Fruit fly (Drosophila melanogaster) whole organism, embryonic: ENCODE data around the gene CG6607.
A peak's percentile ranks its signal among the peaks of the same experiment; 100 is the strongest.

Experiments
- BtbVII ChIP-seq: fragments of 200-800 bp; sonication (Bioruptor generic); optimal IDR thresholded peaks from 3 replicates; lab custom pipeline; 2017; ENCODE audit warnings: missing biosample characterization, mild to moderate bottlenecking, missing genetic modification characterization
- CG10267 ChIP-seq: fragments of 200-800 bp; sonication (Bioruptor generic); optimal IDR thresholded peaks from 2 replicates; lab custom pipeline; 2018; ENCODE audit warnings: missing biosample characterization, mild to moderate bottlenecking, missing genetic modification characterization, moderate library complexity
- CG12219 ChIP-seq: fragments of 200-800 bp; sonication (Bioruptor generic); optimal IDR thresholded peaks from 3 replicates; lab custom pipeline; 2018; ENCODE audit warnings: missing biosample characterization, mild to moderate bottlenecking, missing genetic modification characterization
- CG12769 ChIP-seq: fragments of 200-800 bp; sonication (Bioruptor generic); optimal IDR thresholded peaks from 2 replicates; lab custom pipeline; 2019; ENCODE audit warnings: missing biosample characterization, mild to moderate bottlenecking, missing genetic modification characterization, moderate library complexity
- CG13894 ChIP-seq: fragments of 200-800 bp; sonication (Bioruptor generic); optimal IDR thresholded peaks from 3 replicates; lab custom pipeline; 2018; ENCODE audit warnings: missing biosample characterization, mild to moderate bottlenecking, missing genetic modification characterization, moderate library complexity
- CG14441 ChIP-seq: fragments of 200-800 bp; sonication (Bioruptor generic); IDR thresholded peaks from 2 replicates; pipeline ENCODE4 v1.3.6; 2022; ENCODE audit warnings: missing biosample characterization, missing genetic modification characterization
- CG15601 ChIP-seq: fragments of 200-800 bp; sonication (Bioruptor generic); optimal IDR thresholded peaks from 3 replicates; lab custom pipeline; 2019; ENCODE audit warnings: missing biosample characterization, mild to moderate bottlenecking, missing genetic modification characterization, moderate library complexity
- CG15696 ChIP-seq: fragments of 200-800 bp; sonication (Bioruptor generic); optimal IDR thresholded peaks from 2 replicates; lab custom pipeline; 2019; ENCODE audit warnings: missing biosample characterization, mild to moderate bottlenecking, missing genetic modification characterization, moderate library complexity
- CG17568 ChIP-seq: fragments of 200-800 bp; sonication (Bioruptor generic); optimal IDR thresholded peaks from 2 replicates; lab custom pipeline; 2018; ENCODE audit warnings: missing biosample characterization, mild to moderate bottlenecking, missing genetic modification characterization, moderate library complexity
- CG2889 ChIP-seq: fragments of 200-800 bp; sonication (Bioruptor generic); IDR thresholded peaks from 3 replicates; pipeline ENCODE4 v1.3.6; 2022; ENCODE audit warnings: missing biosample characterization, missing genetic modification characterization
- CG30403 ChIP-seq: fragments of 200-800 bp; sonication (Bioruptor generic); optimal IDR thresholded peaks from 3 replicates; lab custom pipeline; 2016; ENCODE audit warnings: missing biosample characterization, missing genetic modification characterization
- CG4360 ChIP-seq: fragments of 200-800 bp; sonication (Bioruptor generic); IDR thresholded peaks from 2 replicates; pipeline ENCODE4 v1.3.6; 2022; ENCODE audit warnings: missing biosample characterization, missing genetic modification characterization
- CG4617 ChIP-seq: fragments of 200-800 bp; sonication (Bioruptor generic); optimal IDR thresholded peaks from 3 replicates; lab custom pipeline; 2016; ENCODE audit warnings: missing biosample characterization, missing genetic modification characterization, borderline replicate concordance
- CG7372 ChIP-seq: fragments of 200-800 bp; sonication (Bioruptor generic); IDR thresholded peaks from 2 replicates; pipeline ENCODE4 v1.3.6; 2022; ENCODE audit warnings: missing biosample characterization, missing genetic modification characterization
- CG9797 ChIP-seq: fragments of 200-800 bp; sonication (Bioruptor generic); optimal IDR thresholded peaks from 3 replicates; lab custom pipeline; 2018; ENCODE audit warnings: missing biosample characterization, mild to moderate bottlenecking, missing genetic modification characterization
- D ChIP-seq, 2 experiments: fragments of 200-800 bp in 1 of 2; fragments of >200 bp in 1 of 2; sonication (Bioruptor generic) in 1 of 2; optimal IDR thresholded peaks; 2 replicates in 1 of 2; 3 replicates in 1 of 2; lab custom pipeline; 2017; ENCODE audit warnings: mild to moderate bottlenecking in 1 of 2, missing biosample characterization in 1 of 2, missing genetic modification characterization in 1 of 2, missing genetic modification reagents in 1 of 2
- Deaf1 ChIP-seq: fragments of 200-800 bp; optimal IDR thresholded peaks from 3 replicates; lab custom pipeline; 2019; ENCODE audit warnings: missing biosample characterization, mild to moderate bottlenecking, missing genetic modification characterization, moderate library complexity
- Dip3 ChIP-seq: fragments of 200-800 bp; sonication (Bioruptor generic); optimal IDR thresholded peaks from 3 replicates; lab custom pipeline; 2016; ENCODE audit warnings: missing biosample characterization, missing genetic modification characterization
- E2f1 ChIP-seq: fragments of 200-800 bp; sonication (Bioruptor generic); IDR thresholded peaks from 2 replicates; pipeline ENCODE4 v1.3.6; 2022; ENCODE audit warnings: missing biosample characterization, missing genetic modification characterization
- Lhr ChIP-seq: fragments of 200-800 bp; sonication (Bioruptor generic); optimal IDR thresholded peaks from 3 replicates; lab custom pipeline; 2017; ENCODE audit warnings: mild to moderate bottlenecking, missing biosample characterization, missing genetic modification reagents, missing genetic modification characterization
- Lim3 ChIP-seq: fragments of 200-800 bp; sonication (Bioruptor generic); IDR thresholded peaks from 2 replicates; pipeline ENCODE4 v1.3.6; 2022; ENCODE audit warnings: missing biosample characterization, missing genetic modification characterization
- Lpt ChIP-seq: fragments of >200 bp; optimal IDR thresholded peaks from 2 replicates; lab custom pipeline; 2018; ENCODE audit warnings: missing biosample characterization, missing genetic modification characterization
- Mad ChIP-seq: fragments of 200-800 bp; sonication (Bioruptor generic); optimal IDR thresholded peaks from 2 replicates; lab custom pipeline; 2016; ENCODE audit warnings: missing biosample characterization, missing genetic modification characterization
- Med ChIP-seq: fragments of 200-800 bp; sonication (Bioruptor generic); peaks from one replicate; lab custom pipeline; 2016; ENCODE audit warnings: missing biosample characterization, missing genetic modification characterization, mild to moderate bottlenecking, inconsistent platforms, moderate library complexity
- NFAT ChIP-seq: fragments of 200-800 bp; sonication (Bioruptor generic); IDR thresholded peaks from 2 replicates; pipeline ENCODE4 v1.3.6; 2022; ENCODE audit warnings: missing biosample characterization, missing genetic modification characterization
- Oli ChIP-seq: fragments of 200-800 bp; sonication (Bioruptor generic); optimal IDR thresholded peaks from 2 replicates; lab custom pipeline; 2018; ENCODE audit warnings: missing biosample characterization, mild to moderate bottlenecking, missing genetic modification characterization, moderate library complexity
- Pdp1 ChIP-seq, 2 experiments: fragments of 200-800 bp; sonication (Bioruptor generic); optimal IDR thresholded peaks; 3 replicates each; lab custom pipeline; 2016; ENCODE audit warnings: missing biosample characterization in 2 of 2, missing genetic modification characterization in 2 of 2, mild to moderate bottlenecking in 1 of 2, moderate library complexity in 1 of 2
- Stat92E ChIP-seq, 3 experiments: fragments of >200 bp in 2 of 3; fragments of 200-800 bp in 1 of 3; sonication (Bioruptor generic) in 1 of 3; optimal IDR thresholded peaks; 2 replicates each; lab custom pipeline; 2017 to 2019; ENCODE audit warnings: missing biosample characterization in 3 of 3, missing genetic modification characterization in 3 of 3, mild to moderate bottlenecking in 1 of 3, moderate library complexity in 1 of 3
- ap ChIP-seq: fragments of 200-800 bp; sonication (Bioruptor generic); IDR thresholded peaks from 2 replicates; pipeline ENCODE4 v1.3.6; 2022; ENCODE audit warnings: missing biosample characterization, missing genetic modification characterization
- az2 ChIP-seq: fragments of 200-800 bp; sonication (Bioruptor generic); optimal IDR thresholded peaks from 3 replicates; lab custom pipeline; 2016; ENCODE audit warnings: missing biosample characterization, missing genetic modification characterization
- br ChIP-seq: fragments of >200 bp; optimal IDR thresholded peaks from 2 replicates; lab custom pipeline; 2017
- chn ChIP-seq: fragments of 200-800 bp; sonication (Bioruptor generic); optimal IDR thresholded peaks from 2 replicates; lab custom pipeline; 2016; ENCODE audit warnings: missing biosample characterization, missing genetic modification characterization
- dpn ChIP-seq, 2 experiments: fragments of 200-800 bp; sonication (Bioruptor generic); optimal IDR thresholded peaks; 3 replicates each; lab custom pipeline; 2016; ENCODE audit warnings: missing biosample characterization in 2 of 2, missing genetic modification characterization in 2 of 2
- fd3F ChIP-seq: fragments of 200-800 bp; sonication (Bioruptor generic); optimal IDR thresholded peaks from 2 replicates; lab custom pipeline; 2018; ENCODE audit warnings: missing biosample characterization, mild to moderate bottlenecking, missing genetic modification characterization, moderate library complexity
- ind ChIP-seq: fragments of 200-800 bp; sonication (Bioruptor generic); optimal IDR thresholded peaks from 3 replicates; lab custom pipeline; 2016; ENCODE audit warnings: missing biosample characterization, missing genetic modification characterization
- luna ChIP-seq: fragments of 200-800 bp; sonication (Bioruptor generic); optimal IDR thresholded peaks from 2 replicates; lab custom pipeline; 2016; ENCODE audit warnings: missing biosample characterization, missing genetic modification characterization
- mld ChIP-seq: fragments of 200-800 bp; sonication (Bioruptor generic); IDR thresholded peaks from 3 replicates; pipeline ENCODE4 v1.3.6; 2022; ENCODE audit warnings: missing biosample characterization, missing genetic modification characterization; ENCODE audit not compliant: partially characterized antibody
- nau ChIP-seq: fragments of 200-800 bp; sonication (Bioruptor generic); optimal IDR thresholded peaks from 3 replicates; lab custom pipeline; 2017; ENCODE audit warnings: missing biosample characterization, mild to moderate bottlenecking, missing genetic modification characterization, missing genetic modification reagents
- pita ChIP-seq: fragments of 200-800 bp; sonication (Bioruptor generic); optimal IDR thresholded peaks from 2 replicates; lab custom pipeline; 2017; ENCODE audit warnings: missing biosample characterization, mild to moderate bottlenecking, missing genetic modification characterization
- rib ChIP-seq: fragments of 200-800 bp; sonication (Bioruptor generic); IDR thresholded peaks from 2 replicates; pipeline ENCODE4 v1.3.6; 2022; ENCODE audit warnings: missing biosample characterization, missing genetic modification characterization
- row ChIP-seq: fragments of 200-800 bp; sonication (Bioruptor generic); IDR thresholded peaks from 3 replicates; pipeline ENCODE4 v1.3.6; 2022; ENCODE audit warnings: missing biosample characterization, missing genetic modification characterization
- sc ChIP-seq, 3 experiments: fragments of >200 bp in 2 of 3; fragments of 200-800 bp in 1 of 3; sonication (Bioruptor generic) in 1 of 3; optimal IDR thresholded peaks; 2 replicates in 2 of 3; 3 replicates in 1 of 3; lab custom pipeline; 2017; ENCODE audit warnings: mild to moderate bottlenecking in 1 of 3, missing biosample characterization in 1 of 3, missing genetic modification characterization in 1 of 3, missing genetic modification reagents in 1 of 3
- sd ChIP-seq: fragments of 200-800 bp; sonication (Bioruptor generic); optimal IDR thresholded peaks from 3 replicates; lab custom pipeline; 2018; ENCODE audit warnings: missing biosample characterization, mild to moderate bottlenecking, missing genetic modification characterization, moderate library complexity
- seq ChIP-seq: fragments of 200-800 bp; sonication (Bioruptor generic); IDR thresholded peaks from 2 replicates; pipeline ENCODE4 v1.3.6; 2022; ENCODE audit warnings: missing biosample characterization, missing genetic modification characterization
- ssp ChIP-seq: fragments of 200-800 bp; sonication (Bioruptor generic); IDR thresholded peaks from 2 replicates; pipeline ENCODE4 v1.3.6; 2022; ENCODE audit warnings: missing biosample characterization, missing genetic modification characterization
- sug ChIP-seq: fragments of 200-800 bp; optimal IDR thresholded peaks from 2 replicates; lab custom pipeline; 2019; ENCODE audit warnings: missing biosample characterization, mild to moderate bottlenecking, missing genetic modification characterization, moderate library complexity
- tgo ChIP-seq: fragments of 200-800 bp; sonication (Bioruptor generic); IDR thresholded peaks from 3 replicates; pipeline ENCODE4 v1.3.6; 2022; ENCODE audit warnings: missing biosample characterization, missing genetic modification characterization
- unpg ChIP-seq: fragments of 200-800 bp; sonication (Bioruptor generic); optimal IDR thresholded peaks from 3 replicates; lab custom pipeline; 2018; ENCODE audit warnings: missing biosample characterization, mild to moderate bottlenecking, missing genetic modification characterization, moderate library complexity
- vvl ChIP-seq: fragments of 200-800 bp; sonication (Bioruptor generic); IDR thresholded peaks from 2 replicates; pipeline ENCODE4 v1.3.6; 2022; ENCODE audit warnings: missing biosample characterization, missing genetic modification characterization

Gene CG6607

dm6 chr3R:24571386-24572124 is 43.7 kb downstream of the CG6607 start (continued):
- TF ChIP-seq sd, result peak; percentile 78
- TF ChIP-seq ind (GFP tag; lab: Kevin White, UChicago), result no peak
- TF ChIP-seq NFAT (GFP tag; lab: Robert Waterston, UW), result no peak; the same call in 1 of the 2 replicates
- TF ChIP-seq Dip3 (GFP tag; lab: Kevin White, UChicago), result no peak
- TF ChIP-seq Lim3, result no peak
- TF ChIP-seq sug, result peak; percentile 67
- no peak for TF ChIP-seq CG15601 (tag; lab: Kevin White, UChicago)
- TF ChIP-seq Pdp1 (GFP tag; optimal IDR thresholded peaks at IDR 0.05; lab: Kevin White, UChicago), result no peak
- TF ChIP-seq dpn (GFP tag; optimal IDR thresholded peaks at IDR 0.05; lab: Kevin White, UChicago), result no peak
- no peak for TF ChIP-seq nau (GFP tag; lab: Kevin White, UChicago)
- peak; percentile 55; the same call in 1 of the 2 replicates for TF ChIP-seq rib
- TF ChIP-seq seq (GFP tag; lab: Robert Waterston, UW), result no peak
- TF ChIP-seq vvl (GFP tag; lab: Robert Waterston, UW), result peak; percentile 70; the same call in 1 of the 2 replicates
- TF ChIP-seq CG14441 (GFP tag; lab: Robert Waterston, UW), result no peak
- no peak for TF ChIP-seq CG2889 (GFP tag; lab: Robert Waterston, UW)
- TF ChIP-seq Mad (GFP tag; lab: Kevin White, UChicago), result no peak
- TF ChIP-seq chn (GFP tag; lab: Kevin White, UChicago), result no peak
- TF ChIP-seq Lpt (GFP tag; lab: Kevin White, UChicago), result no peak
- TF ChIP-seq CG15696 (tag; lab: Kevin White, UChicago), result no peak
- no peak for TF ChIP-seq Lhr (GFP tag; lab: Kevin White, UChicago)
- no peak for TF ChIP-seq CG7372 (GFP tag; lab: Robert Waterston, UW)
- TF ChIP-seq CG10267, result no peak
- TF ChIP-seq Oli, result no peak
- TF ChIP-seq mld (GFP tag; lab: Robert Waterston, UW), result 0 out of 3 replicates have a peak, but pooled peaks have one; percentile 13
- peak; percentile 14 for TF ChIP-seq CG12219 (GFP tag; lab: Kevin White, UChicago)
- TF ChIP-seq CG13894, result peak; percentile 30
- no peak for TF ChIP-seq az2 (GFP tag; lab: Kevin White, UChicago)
- TF ChIP-seq br, result no peak
- peak; percentile 32 for TF ChIP-seq BtbVII
- TF ChIP-seq CG12769 (tag; lab: Kevin White, UChicago), result peak; percentile 51
- TF ChIP-seq CG9797 (GFP tag; lab: Kevin White, UChicago), result no peak
- no peak for TF ChIP-seq D (optimal IDR thresholded peaks at IDR 0.05; lab: Kevin White, UChicago)
- TF ChIP-seq D (GFP tag; optimal IDR thresholded peaks at IDR 0.05; lab: Kevin White, UChicago), result no peak
- TF ChIP-seq CG17568 (GFP tag; lab: Kevin White, UChicago), result no peak
- TF ChIP-seq row, result no peak
- TF ChIP-seq fd3F, result no peak
- TF ChIP-seq luna (GFP tag; lab: Kevin White, UChicago), result no peak
- no peak for TF ChIP-seq CG30403
- peak; percentile 77 for TF ChIP-seq Med
- TF ChIP-seq ap (GFP tag; lab: Robert Waterston, UW), result no peak
- TF ChIP-seq ssp, result no peak
- no peak for TF ChIP-seq unpg (GFP tag; lab: Kevin White, UChicago)
- TF ChIP-seq sc (optimal IDR thresholded peaks at IDR 0.05; lab: Kevin White, UChicago), result no peak
- no peak for TF ChIP-seq sc (GFP tag; optimal IDR thresholded peaks at IDR 0.05; lab: Kevin White, UChicago)
- peak; percentile 36; the same call in 1 of the 2 replicates for TF ChIP-seq CG4360 (GFP tag; lab: Robert Waterston, UW)
- TF ChIP-seq CG4617, result no peak
- TF ChIP-seq E2f1, result no peak
- peak; percentile 14 for TF ChIP-seq Deaf1
- no peak for TF ChIP-seq Stat92E (GFP tag; optimal IDR thresholded peaks at IDR 0.05; lab: Kevin White, UChicago)
- TF ChIP-seq pita (GFP tag; lab: Kevin White, UChicago), result no peak
- TF ChIP-seq tgo (GFP tag; lab: Robert Waterston, UW), result no peak
